Fruit fly (Drosophila melanogaster) whole organism, wandering third instar larva: Measurements from ENCODE around the gene CtsL4.

Experiments used
- Abd-B ChIP-seq: fragments of >200 bp; optimal IDR thresholded peaks from 2 replicates; lab custom pipeline; 2017; ENCODE audit warnings: missing biosample characterization, missing genetic modification characterization
- CG32264 ChIP-seq: fragments of 200-800 bp; sonication (Bioruptor generic); optimal IDR thresholded peaks from 2 replicates; lab custom pipeline; 2016; ENCODE audit warnings: missing biosample characterization, missing genetic modification characterization
- HLH106 ChIP-seq: fragments of 200-800 bp; optimal IDR thresholded peaks from 3 replicates; lab custom pipeline; 2019; ENCODE audit warnings: missing biosample characterization, mild to moderate bottlenecking, missing genetic modification characterization, moderate library complexity
- Hnf4 ChIP-seq: fragments of 200-800 bp; sonication (Bioruptor generic); optimal IDR thresholded peaks from 2 replicates; lab custom pipeline; 2016; ENCODE audit warnings: missing biosample characterization, mild to moderate bottlenecking, missing genetic modification characterization
- Hr78 ChIP-seq: fragments of >200 bp; optimal IDR thresholded peaks from 2 replicates; lab custom pipeline; 2017; ENCODE audit warnings: missing biosample characterization, missing genetic modification characterization
- Hr83 ChIP-seq: fragments of 200-300 bp; sonication (Bioruptor generic); optimal IDR thresholded peaks from 2 replicates; lab custom pipeline; 2016; ENCODE audit warnings: missing biosample characterization, mild to moderate bottlenecking, missing genetic modification characterization, moderate library complexity; ENCODE audit not compliant: poor library complexity, severe bottlenecking
- Myc ChIP-seq: fragments of >200 bp; optimal IDR thresholded peaks from 2 replicates; lab custom pipeline; 2017
- OdsH ChIP-seq: fragments of 200-800 bp; sonication (Bioruptor generic); optimal IDR thresholded peaks from 2 replicates; lab custom pipeline; 2016; ENCODE audit warnings: missing biosample characterization, mild to moderate bottlenecking, missing genetic modification characterization
- Rel ChIP-seq, 2 experiments: fragments of 200-800 bp; sonication (Bioruptor generic) in 1 of 2; optimal IDR thresholded peaks; 2 replicates in 1 of 2; 3 replicates in 1 of 2; lab custom pipeline; 2016 to 2019; ENCODE audit warnings: mild to moderate bottlenecking in 2 of 2, missing biosample characterization in 2 of 2, missing genetic modification characterization in 2 of 2, moderate library complexity in 1 of 2
- Sp1 ChIP-seq: fragments of 200-800 bp; sonication (Bioruptor generic); optimal IDR thresholded peaks from 3 replicates; lab custom pipeline; 2019; ENCODE audit warnings: missing biosample characterization, mild to moderate bottlenecking, missing genetic modification characterization, moderate library complexity
- br ChIP-seq: fragments of 200-800 bp; sonication (Bioruptor generic); optimal IDR thresholded peaks from 2 replicates; lab custom pipeline; 2016; ENCODE audit warnings: missing biosample characterization, missing genetic modification characterization
- brk ChIP-seq: fragments of 200-800 bp; sonication (Bioruptor generic); optimal IDR thresholded peaks from 2 replicates; lab custom pipeline; 2016; ENCODE audit warnings: missing biosample characterization, mild to moderate bottlenecking, missing genetic modification characterization
- dl ChIP-seq, 2 experiments: fragments of 175-275, 200-275 bp in 1 of 2; fragments of 200-275 bp in 1 of 2; sonication (Bioruptor generic); optimal IDR thresholded peaks; lab custom pipeline; 2018; ENCODE audit warnings: mild to moderate bottlenecking in 2 of 2, missing biosample characterization in 2 of 2, missing genetic modification characterization in 2 of 2, moderate library complexity in 2 of 2; ENCODE audit not compliant: partially characterized antibody in 2 of 2, insufficient read depth in 1 of 2
- dmrt93B ChIP-seq: fragments of 200-800 bp; sonication (Bioruptor generic); optimal IDR thresholded peaks from 2 replicates; lab custom pipeline; 2018; ENCODE audit warnings: missing biosample characterization, mild to moderate bottlenecking, missing genetic modification characterization
- foxo ChIP-seq, 2 experiments: fragments of 200-800 bp; sonication (Bioruptor generic); optimal IDR thresholded peaks; 2 replicates in 1 of 2; 3 replicates in 1 of 2; lab custom pipeline; 2016 to 2017; ENCODE audit warnings: missing biosample characterization in 2 of 2, missing genetic modification characterization in 2 of 2
- fru ChIP-seq: fragments of 200-800 bp; sonication (Bioruptor generic); optimal IDR thresholded peaks from 3 replicates; lab custom pipeline; 2016; ENCODE audit warnings: missing biosample characterization, mild to moderate bottlenecking, missing genetic modification characterization
- h ChIP-seq: fragments of 200-800 bp; sonication (Bioruptor generic); optimal IDR thresholded peaks from 3 replicates; lab custom pipeline; 2016; ENCODE audit warnings: missing biosample characterization, mild to moderate bottlenecking, missing genetic modification characterization
- pan ChIP-seq: fragments of >200 bp; optimal IDR thresholded peaks from 2 replicates; lab custom pipeline; 2017
- rgr ChIP-seq: fragments of 200-800 bp; sonication (Bioruptor generic); optimal IDR thresholded peaks from 3 replicates; lab custom pipeline; 2016; ENCODE audit warnings: missing biosample characterization, mild to moderate bottlenecking, missing genetic modification characterization
- woc ChIP-seq: sonication (Bioruptor generic); optimal IDR thresholded peaks from 2 replicates; lab custom pipeline; 2016; ENCODE audit warnings: missing biosample characterization, mild to moderate bottlenecking, missing genetic modification characterization

The CtsL4 gene

DNA sequence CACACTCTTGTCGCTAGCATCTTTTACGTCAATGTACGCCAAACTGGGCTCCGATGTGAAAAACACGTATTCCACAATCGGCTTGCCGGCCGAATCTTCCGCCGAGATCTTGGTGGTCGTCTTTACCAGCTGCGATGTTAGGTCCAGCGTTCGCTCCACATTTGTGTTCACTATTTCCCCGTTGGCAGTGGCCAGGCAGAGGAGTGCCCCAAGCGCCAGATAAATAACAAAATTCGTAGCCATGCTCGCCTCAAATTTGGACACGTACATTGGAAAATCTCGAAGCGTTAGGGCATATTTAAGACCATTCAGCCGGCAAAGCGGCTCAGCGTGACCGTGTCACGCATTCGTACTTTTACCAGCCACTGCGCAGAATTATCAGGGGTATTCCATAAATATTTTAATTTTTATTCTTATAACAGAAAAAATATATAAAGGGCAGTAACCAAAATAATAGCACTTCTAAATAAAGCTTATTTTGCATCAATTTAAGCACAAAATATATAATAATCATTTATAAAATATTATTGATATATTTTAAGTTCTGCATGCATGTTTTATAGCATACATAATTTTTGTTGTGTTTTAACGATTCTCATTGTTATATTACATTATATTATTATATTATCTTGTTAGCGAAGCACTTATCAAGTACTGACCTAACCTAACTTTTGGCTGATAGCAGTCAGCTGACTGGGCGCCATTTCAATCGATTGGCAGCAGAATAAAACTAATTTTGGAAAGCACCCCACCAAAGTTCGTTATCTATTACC, 19.3 kb upstream of the CtsL4 start, which contains the start of the genes CG33303 and dpr19:
Gene CG33303, minus strand, starts transcription at position 294 of the 773 bp plus-strand sequence.
Gene dpr19, plus strand, starts transcription at position 705 of the 773 bp plus-strand sequence.
- TF ChIP-seq rgr (peak; percentile 62), Rel (GFP tag; optimal IDR thresholded peaks at IDR 0.05; lab: Kevin White, UChicago) (no peak), Rel (tag; optimal IDR thresholded peaks at IDR 0.05; lab: Kevin White, UChicago) (peak; percentile 43), HLH106 (tag; lab: Kevin White, UChicago) (peak; percentile 69), dl (GFP tag; optimal IDR thresholded peaks at IDR 0.05; lab: Kevin White, UChicago; ENCODE audit: insufficient read depth in 1 of 2, partially characterized antibody in 2 of 2) (no peak), Sp1 (GFP tag; lab: Kevin White, UChicago) (peak; percentile 69), fru (GFP tag; lab: Kevin White, UChicago) (no peak), Hr83 (GFP tag; lab: Kevin White, UChicago) (peak; percentile 21), Myc (no peak), OdsH (GFP tag; lab: Kevin White, UChicago) (peak; percentile 18)

DNA sequence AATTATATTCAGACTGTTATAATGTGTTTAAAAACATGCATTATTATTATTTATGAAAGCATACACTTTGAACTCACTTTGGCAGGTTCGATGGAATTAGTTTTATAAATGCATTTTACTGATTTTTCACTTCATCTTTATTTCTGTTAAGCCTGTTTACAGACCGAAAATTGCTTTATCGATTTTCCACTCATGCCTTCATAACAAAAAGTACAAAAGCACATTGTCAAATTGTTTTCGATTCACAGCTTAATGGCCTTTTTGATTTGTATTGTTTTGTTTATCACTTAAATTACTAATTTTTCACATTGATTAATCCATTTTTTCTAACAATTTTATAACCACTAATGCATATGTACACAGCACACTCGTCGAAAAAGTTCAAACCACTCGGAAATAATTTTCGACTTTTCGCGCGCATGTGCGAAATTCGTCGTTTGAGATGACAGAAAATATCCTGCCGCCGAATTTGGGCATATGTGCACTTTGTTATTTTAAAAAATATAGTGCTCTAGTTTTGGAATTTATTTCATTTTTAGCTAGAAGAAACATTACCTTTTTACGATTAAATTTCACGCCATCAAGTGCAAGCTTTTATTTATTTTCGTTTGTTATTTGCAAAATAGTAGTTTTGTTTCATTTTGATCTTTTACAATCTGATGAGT, 17.3 kb upstream of the CtsL4 start, which contains the start of gene rho-5:
Gene rho-5, minus strand, starts transcription at position 296 of the 665 bp plus-strand sequence.
- TF ChIP-seq Hr78 = no peak

DNA sequence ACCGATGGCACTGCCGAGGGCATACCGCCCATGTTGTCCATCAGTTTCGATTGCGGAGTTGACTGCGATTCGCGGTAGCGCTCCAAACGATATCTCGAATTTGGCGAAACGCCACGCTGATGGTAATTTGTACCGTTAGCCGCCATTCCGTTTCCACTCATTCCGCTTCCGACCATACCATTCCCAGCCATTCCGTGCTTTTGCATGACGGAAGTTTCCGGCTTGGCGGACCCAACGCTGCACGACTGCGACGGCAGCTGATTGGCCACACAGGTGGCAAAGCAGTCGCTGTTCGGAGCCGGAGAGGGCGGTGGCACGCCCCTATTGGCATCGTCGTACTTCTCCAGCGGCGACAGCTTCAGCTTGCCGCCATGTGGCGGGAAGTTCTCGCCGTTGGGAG, 15.9 kb upstream of the CtsL4 start:
- TF ChIP-seq pan (lab: Kevin White, UChicago) (no peak), woc (GFP tag; lab: Kevin White, UChicago) (no peak), dmrt93B (GFP tag; lab: Kevin White, UChicago) (no peak)
- TF ChIP-seq, all 38 proteins: peak for 0

DNA sequence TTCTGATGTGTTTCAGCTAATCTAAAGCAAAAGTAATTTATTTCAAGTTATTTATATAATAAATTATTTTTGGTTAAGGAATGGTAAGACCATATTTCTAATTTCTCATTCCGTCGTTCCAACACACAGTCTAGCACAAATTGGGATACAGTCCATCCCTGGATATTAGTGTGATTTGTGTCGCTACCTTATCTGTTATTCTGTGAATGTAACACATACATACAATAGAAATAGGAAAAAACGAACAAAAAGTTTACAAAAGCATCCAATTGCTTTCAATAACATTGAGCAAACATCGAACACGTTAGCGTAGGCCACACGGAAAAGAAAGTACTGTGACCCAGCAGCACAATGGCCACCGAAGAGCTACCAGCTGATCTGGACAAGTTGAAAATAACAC, 10.1 kb upstream of the CtsL4 start, which contains the start of gene CG5056:
Gene CG5056, plus strand, starts transcription at position 168 of the 400 bp plus-strand sequence.
- TF ChIP-seq Sp1 (GFP tag; lab: Kevin White, UChicago) (peak; percentile 30), foxo (GFP tag; optimal IDR thresholded peaks at IDR 0.05; lab: Kevin White, UChicago) (no peak), pan (lab: Kevin White, UChicago) (no peak), OdsH (GFP tag; lab: Kevin White, UChicago) (no peak), Hr83 (GFP tag; lab: Kevin White, UChicago) (no peak), Abd-B (GFP tag; lab: Kevin White, UChicago) (no peak), woc (GFP tag; lab: Kevin White, UChicago) (peak; percentile 64), brk (no peak)

DNA sequence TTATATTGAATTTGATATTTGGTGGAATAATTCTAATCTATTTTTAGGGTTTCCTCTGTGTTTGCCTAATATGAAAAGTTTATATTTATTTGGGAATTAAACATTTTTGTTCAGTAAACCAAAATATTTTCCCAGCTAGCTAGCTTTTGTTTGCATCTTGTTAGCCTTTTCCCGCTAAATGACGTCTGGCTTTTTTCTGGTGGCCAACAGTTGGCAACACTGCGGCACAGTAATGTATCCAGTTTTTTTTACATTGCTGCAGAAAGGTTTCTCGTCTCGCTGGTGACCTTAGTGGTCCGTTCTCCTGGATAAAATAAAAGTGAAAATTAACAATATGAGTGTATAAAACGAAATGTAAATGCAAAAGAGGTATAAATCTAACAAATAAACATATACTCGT, 7.8 kb upstream of the CtsL4 start, which contains the start of gene lft:
Gene lft, plus strand, starts transcription at position 243 of the 400 bp plus-strand sequence.
- peak; percentile 60 for TF ChIP-seq woc (GFP tag; lab: Kevin White, UChicago)
- no peak for TF ChIP-seq br (GFP tag; lab: Kevin White, UChicago)
- peak; percentile 69 for TF ChIP-seq Myc
- TF ChIP-seq fru (GFP tag; lab: Kevin White, UChicago) = peak; percentile 85
- no peak for TF ChIP-seq CG32264 (GFP tag; lab: Kevin White, UChicago)
- TF ChIP-seq Hr83 (GFP tag; lab: Kevin White, UChicago) = no peak

DNA sequence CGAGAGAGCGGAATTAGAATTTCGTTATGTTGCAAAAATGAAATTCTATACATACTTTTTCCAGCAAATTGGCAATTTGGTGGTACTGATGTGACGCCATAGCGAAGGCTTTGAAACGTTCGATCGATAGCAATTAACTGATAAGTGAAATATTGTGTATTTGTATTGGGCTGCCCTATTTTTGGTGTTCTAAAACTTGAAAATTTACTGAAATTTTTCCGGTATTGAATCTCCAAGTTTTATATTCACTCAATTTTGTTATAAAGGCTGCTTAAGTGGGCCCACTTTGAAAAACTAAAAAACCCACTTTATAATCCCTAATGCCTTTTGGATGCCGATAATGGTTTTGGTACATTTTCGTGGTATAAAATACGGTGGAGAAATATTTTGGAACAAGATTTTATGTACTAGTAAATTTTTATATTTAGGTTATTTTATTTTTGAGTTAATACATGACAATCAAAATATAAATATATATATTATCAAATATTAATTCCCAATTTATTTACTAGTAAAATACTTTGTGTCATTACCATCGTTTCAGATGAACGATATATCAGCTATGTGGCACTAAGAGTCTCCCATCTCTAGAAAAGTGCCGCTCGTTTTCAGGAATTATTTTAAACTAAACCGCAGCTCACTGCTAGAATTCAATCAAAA, 6.1 kb upstream of the CtsL4 start, which contains the start of the genes Cand1 and pim:
Gene Cand1, minus strand, starts transcription at position 300 of the 660 bp plus-strand sequence.
Gene pim, plus strand, starts transcription at position 582 of the 660 bp plus-strand sequence.
- no peak for TF ChIP-seq Rel (GFP tag; optimal IDR thresholded peaks at IDR 0.05; lab: Kevin White, UChicago)
- TF ChIP-seq Rel (tag; optimal IDR thresholded peaks at IDR 0.05; lab: Kevin White, UChicago) = peak; percentile 36
- TF ChIP-seq br (GFP tag; lab: Kevin White, UChicago) = no peak
- peak; percentile 22 for TF ChIP-seq woc (GFP tag; lab: Kevin White, UChicago)
- peak; percentile 11 for TF ChIP-seq HLH106 (tag; lab: Kevin White, UChicago)
- TF ChIP-seq Hnf4 (GFP tag; lab: Kevin White, UChicago) = no peak
- no peak for TF ChIP-seq h (GFP tag; lab: Kevin White, UChicago)
- no peak for TF ChIP-seq Hr83 (GFP tag; lab: Kevin White, UChicago)
